Worm (Caenorhabditis elegans) whole organism, early embryonic: ENCODE measurements around the gene pqn-82.

Source experiments
- F13C5.2 ChIP-seq: sonication (generic microtip); optimal IDR thresholded peaks from 2 replicates; lab custom pipeline; 2017; ENCODE audit warnings: mild to moderate bottlenecking, missing genetic modification characterization, inconsistent platforms, missing compliant biosample characterization
- hmg-4 ChIP-seq: fragments of 200-800 bp; sonication (Bioruptor generic); optimal IDR thresholded peaks from 2 replicates; lab custom pipeline; 2018; ENCODE audit warnings: mild to moderate bottlenecking, missing genetic modification characterization, missing compliant biosample characterization
- scrt-1 ChIP-seq: fragments of 200-800 bp; sonication (Bioruptor generic); IDR thresholded peaks from 2 replicates; pipeline ENCODE4 v1.3.6; 2022; ENCODE audit warnings: missing genetic modification characterization, missing compliant biosample characterization

ce11 chrIII:1893405-1893804 lies 44.6 kb downstream of the pqn-82 start:
- TF ChIP-seq F13C5.2 (tag; lab: Kevin White, UChicago) (no peak), scrt-1 (GFP tag; lab: Robert Waterston, UW) (no peak), hmg-4 (GFP tag; lab: Kevin White, UChicago) (no peak)
